Fruit fly (Drosophila melanogaster): ENCODE results near the gene CG42635.
A peak's percentile ranks its signal among the peaks of the same experiment; 100 is the strongest.

CG42635 gene

DNA sequence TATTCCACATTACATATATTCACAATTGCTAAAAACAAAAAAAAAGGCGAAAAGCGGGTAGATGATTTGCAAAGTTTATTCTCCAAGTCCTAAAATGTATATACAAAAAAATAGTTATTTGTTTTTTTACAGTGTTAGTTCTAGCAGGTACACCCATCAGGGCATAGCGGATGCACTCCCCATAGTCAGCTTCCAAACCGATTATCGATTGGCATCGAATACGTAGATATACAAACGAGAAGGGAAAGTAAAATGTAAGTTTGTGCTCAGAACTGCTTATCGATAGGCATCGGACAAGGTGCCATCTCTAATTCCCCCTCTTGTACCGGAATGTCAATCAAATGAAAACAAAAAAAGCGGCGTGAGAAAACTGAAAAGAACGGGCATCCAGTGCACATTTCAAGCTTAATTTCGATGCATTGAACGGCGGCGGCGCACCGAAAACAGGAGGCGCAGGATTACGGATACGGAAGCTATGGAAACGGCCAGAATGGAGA lies 44.6 kb upstream of the CG42635 start, which contains the start of gene CG5674 (continued):
- TF ChIP-seq CG14014 (GFP tag; IDR thresholded peaks at IDR 0.05) (0 out of 2 replicates have a peak, but pooled peaks have one; percentile 47), CG32532 (GFP tag; IDR thresholded peaks at IDR 0.05) (peak; percentile 70), CG7556 (GFP tag; optimal IDR thresholded peaks at IDR 0.05) (no peak), pum (GFP tag; optimal IDR thresholded peaks at IDR 0.05) (peak; percentile 48), grn (GFP tag; optimal IDR thresholded peaks at IDR 0.05) (no peak), ci (GFP tag; IDR thresholded peaks at IDR 0.05) (peak; percentile 70; the same call in 1 of the 3 replicates), abd-A (tag; optimal IDR thresholded peaks at IDR 0.05) (no peak), ara (GFP tag; IDR thresholded peaks at IDR 0.05) (no peak), NfI (GFP tag; optimal IDR thresholded peaks at IDR 0.05) (peak; percentile 33), Oli (tag; optimal IDR thresholded peaks at IDR 0.05) (no peak), NK7.1 (GFP tag; optimal IDR thresholded peaks at IDR 0.05) (no peak), lmd (GFP tag; IDR thresholded peaks at IDR 0.05) (peak; percentile 35; the same call in 1 of the 2 replicates), yki (optimal IDR thresholded peaks at IDR 0.05) (peak; percentile 26), disco-r (GFP tag; optimal IDR thresholded peaks at IDR 0.05) (peak; percentile 62), pros (GFP tag; optimal IDR thresholded peaks at IDR 0.05) (no peak), Hand (GFP tag; optimal IDR thresholded peaks at IDR 0.05) (no peak), Fer2 (tag; optimal IDR thresholded peaks at IDR 0.05) (no peak), Awh (GFP tag; IDR thresholded peaks at IDR 0.05) (no peak), ttk (GFP tag; IDR thresholded peaks at IDR 0.05) (peak; percentile 13; the same call in 1 of the 2 replicates), CG9932 (GFP tag; IDR thresholded peaks at IDR 0.05) (peak; percentile 73), Nf-YA (GFP tag; IDR thresholded peaks at IDR 0.05) (no peak), ham (GFP tag; IDR thresholded peaks at IDR 0.05) (no peak), Hmr (GFP tag; optimal IDR thresholded peaks at IDR 0.05) (peak; percentile 71), CG9727 (GFP tag; optimal IDR thresholded peaks at IDR 0.05) (peak; percentile 38), bbx (GFP tag; IDR thresholded peaks at IDR 0.05; ENCODE audit: partially characterized antibody) (peak; percentile 85), CG33213 (GFP tag; optimal IDR thresholded peaks at IDR 0.05) (no peak), CG9797 (GFP tag; optimal IDR thresholded peaks at IDR 0.05) (peak; percentile 34), HLH3B (GFP tag; IDR thresholded peaks at IDR 0.05) (0 out of 2 replicates have a peak, but pooled peaks have one; percentile 8), bab2 (GFP tag; optimal IDR thresholded peaks at IDR 0.05) (peak; percentile 23), Rx (GFP tag; IDR thresholded peaks at IDR 0.05) (no peak), CG2129 (GFP tag; IDR thresholded peaks at IDR 0.05; ENCODE audit: partially characterized antibody) (peak; percentile 56), corto (GFP tag; optimal IDR thresholded peaks at IDR 0.05) (no peak), H2.0 (GFP tag; IDR thresholded peaks at IDR 0.05) (0 out of 2 replicates have a peak, but pooled peaks have one; percentile 19), CG17361 (GFP tag; IDR thresholded peaks at IDR 0.05) (no peak), Xrp1 (GFP tag; IDR thresholded peaks at IDR 0.05) (peak; percentile 60), jigr1 (GFP tag; IDR thresholded peaks at IDR 0.05) (no peak), esg (GFP tag; conservative IDR thresholded peaks at IDR 0.05) (peak; percentile 49), odd (GFP tag; optimal IDR thresholded peaks at IDR 0.05) (no peak), CG2199 (GFP tag; IDR thresholded peaks at IDR 0.05) (peak; percentile 53; the same call in 1 of the 3 replicates), Abd-B (GFP tag; optimal IDR thresholded peaks at IDR 0.05) (peak; percentile 72), knrl (GFP tag; IDR thresholded peaks at IDR 0.05; ENCODE audit: partially characterized antibody) (peak; percentile 90), CG11247 (GFP tag; IDR thresholded peaks at IDR 0.05) (peak; percentile 6; the same call in 1 of the 2 replicates), Dref (GFP tag; IDR thresholded peaks at IDR 0.05) (peak; percentile 99), fd96Cb (tag; optimal IDR thresholded peaks at IDR 0.05) (peak; percentile 12), pho (GFP tag; optimal IDR thresholded peaks at IDR 0.05) (peak; percentile 68), schlank (tag; optimal IDR thresholded peaks at IDR 0.05) (no peak), stc (GFP tag; IDR thresholded peaks at IDR 0.05) (0 out of 2 replicates have a peak, but pooled peaks have one; percentile 5), YL-1 (GFP tag; optimal IDR thresholded peaks at IDR 0.05) (peak; percentile 57), CG3847 (GFP tag; IDR thresholded peaks at IDR 0.05) (peak; percentile 64), Sry-β (GFP tag; optimal IDR thresholded peaks at IDR 0.05) (no peak), CG17186 (GFP tag; optimal IDR thresholded peaks at IDR 0.05) (peak; percentile 23)

Data from whole organism, embryonic.